Worm (Caenorhabditis elegans): ENCODE measurements around the gene clec-252.

- no peak for TF ChIP-seq eor-1 (tag; optimal IDR thresholded peaks at IDR 0.05)
- no peak for TF ChIP-seq ztf-11 (tag; optimal IDR thresholded peaks at IDR 0.05)
Measured at ce11 chrV:18701306-18701705, 47.3 kb downstream of the clec-252 start, which contains the start of gene Y69H2.9.
